Fruit fly (Drosophila melanogaster) whole organism, embryonic: ENCODE measurements around the gene Arp2.

Source experiments
- B-H2 ChIP-seq: fragments of 200-800 bp; sonication (Bioruptor generic); optimal IDR thresholded peaks from 2 replicates; lab custom pipeline; 2018; ENCODE audit warnings: missing biosample characterization, mild to moderate bottlenecking, missing genetic modification characterization
- Bdp1 ChIP-seq: fragments of 200-800 bp; sonication (Bioruptor generic); optimal IDR thresholded peaks from 3 replicates; lab custom pipeline; 2016; ENCODE audit warnings: missing biosample characterization, missing genetic modification characterization
- CG10209 ChIP-seq: fragments of 200-800 bp; sonication (Bioruptor generic); optimal IDR thresholded peaks from 3 replicates; lab custom pipeline; 2017; ENCODE audit warnings: missing biosample characterization, mild to moderate bottlenecking, missing genetic modification characterization, missing genetic modification reagents
- CG11456 ChIP-seq: fragments of 200-800 bp; sonication (Bioruptor generic); IDR thresholded peaks from 3 replicates; pipeline ENCODE4 v1.3.6; 2022; ENCODE audit warnings: missing biosample characterization, missing genetic modification characterization
- CG13123 ChIP-seq: fragments of 200-800 bp; sonication (Bioruptor generic); optimal IDR thresholded peaks from 2 replicates; lab custom pipeline; 2016; ENCODE audit warnings: missing biosample characterization, missing genetic modification characterization
- CG14860 ChIP-seq: fragments of 200-800 bp; sonication (Bioruptor generic); IDR thresholded peaks from 3 replicates; pipeline ENCODE4 v1.3.6; 2022; ENCODE audit warnings: missing biosample characterization, missing genetic modification characterization; ENCODE audit not compliant: partially characterized antibody
- CG15601 ChIP-seq: fragments of 200-800 bp; sonication (Bioruptor generic); optimal IDR thresholded peaks from 3 replicates; lab custom pipeline; 2019; ENCODE audit warnings: missing biosample characterization, mild to moderate bottlenecking, missing genetic modification characterization, moderate library complexity
- CG1603 ChIP-seq: fragments of 200-800 bp; sonication (Bioruptor generic); optimal IDR thresholded peaks from 2 replicates; lab custom pipeline; 2019; ENCODE audit warnings: missing biosample characterization, mild to moderate bottlenecking, missing genetic modification characterization, moderate library complexity
- CG17359 ChIP-seq: fragments of 200-800 bp; sonication (Bioruptor generic); optimal IDR thresholded peaks from 3 replicates; lab custom pipeline; 2018; ENCODE audit warnings: missing biosample characterization, mild to moderate bottlenecking, missing genetic modification characterization, moderate library complexity
- CG17361 ChIP-seq: fragments of 200-800 bp; sonication (Bioruptor generic); IDR thresholded peaks from 3 replicates; pipeline ENCODE4 v1.3.6; 2022; ENCODE audit warnings: missing biosample characterization, missing genetic modification characterization
- CG17568 ChIP-seq: fragments of 200-800 bp; sonication (Bioruptor generic); optimal IDR thresholded peaks from 2 replicates; lab custom pipeline; 2018; ENCODE audit warnings: missing biosample characterization, mild to moderate bottlenecking, missing genetic modification characterization, moderate library complexity
- CG2712 ChIP-seq: fragments of 200-800 bp; optimal IDR thresholded peaks from 3 replicates; lab custom pipeline; 2019; ENCODE audit warnings: missing biosample characterization, mild to moderate bottlenecking, missing genetic modification characterization, moderate library complexity
- CG30020 ChIP-seq: fragments of 200-800 bp; optimal IDR thresholded peaks from 2 replicates; lab custom pipeline; 2019; ENCODE audit warnings: missing biosample characterization, mild to moderate bottlenecking, missing genetic modification characterization, moderate library complexity
- CG31365 ChIP-seq: fragments of 200-800 bp; sonication (Bioruptor generic); optimal IDR thresholded peaks from 2 replicates; lab custom pipeline; 2018; ENCODE audit warnings: missing biosample characterization, mild to moderate bottlenecking, missing genetic modification characterization
- CG31388 ChIP-seq: fragments of 200-800 bp; sonication (Bioruptor generic); optimal IDR thresholded peaks from 2 replicates; lab custom pipeline; 2016; ENCODE audit warnings: missing biosample characterization, missing genetic modification characterization
- CG3838 ChIP-seq: fragments of 200-800 bp; sonication (Bioruptor generic); optimal IDR thresholded peaks from 3 replicates; lab custom pipeline; 2016; ENCODE audit warnings: missing biosample characterization, missing genetic modification characterization
- CG6813 ChIP-seq: fragments of 200-800 bp; sonication (Bioruptor generic); optimal IDR thresholded peaks from 2 replicates; lab custom pipeline; 2017; ENCODE audit warnings: missing biosample characterization, missing genetic modification characterization, mild to moderate bottlenecking, moderate library complexity, missing genetic modification reagents
- CG7271 ChIP-seq: fragments of 200-800 bp; sonication (Bioruptor generic); optimal IDR thresholded peaks from 2 replicates; lab custom pipeline; 2018; ENCODE audit warnings: missing biosample characterization, mild to moderate bottlenecking, missing genetic modification characterization, moderate library complexity
- CG7928 ChIP-seq: fragments of 200-800 bp; sonication (Bioruptor generic); optimal IDR thresholded peaks from 2 replicates; lab custom pipeline; 2017; ENCODE audit warnings: missing biosample characterization, mild to moderate bottlenecking, missing genetic modification characterization
- CG8281 ChIP-seq: fragments of 200-800 bp; sonication (Bioruptor generic); optimal IDR thresholded peaks from 2 replicates; lab custom pipeline; 2018; ENCODE audit warnings: missing biosample characterization, mild to moderate bottlenecking, missing genetic modification characterization, moderate library complexity
- CG9727 ChIP-seq: fragments of 200-800 bp; sonication (Bioruptor generic); optimal IDR thresholded peaks from 3 replicates; lab custom pipeline; 2017; ENCODE audit warnings: missing biosample characterization, mild to moderate bottlenecking, missing genetic modification characterization
- CkIIα-i1 ChIP-seq: fragments of 200-800 bp; sonication (Bioruptor generic); IDR thresholded peaks from 2 replicates; pipeline ENCODE4 v1.3.6; 2022; ENCODE audit warnings: missing biosample characterization, missing genetic modification characterization
- Dref ChIP-seq: fragments of 200-800 bp; sonication (Bioruptor generic); IDR thresholded peaks from 2 replicates; pipeline ENCODE4 v1.3.6; 2022; ENCODE audit warnings: missing biosample characterization, missing genetic modification characterization
- Fer2 ChIP-seq: fragments of 200-800 bp; sonication (Bioruptor generic); optimal IDR thresholded peaks from 2 replicates; lab custom pipeline; 2018; ENCODE audit warnings: missing biosample characterization, mild to moderate bottlenecking, missing genetic modification characterization, moderate library complexity
- Lpt ChIP-seq: fragments of >200 bp; optimal IDR thresholded peaks from 2 replicates; lab custom pipeline; 2018; ENCODE audit warnings: missing biosample characterization, missing genetic modification characterization
- Xrp1 ChIP-seq: fragments of 200-800 bp; sonication (Bioruptor generic); IDR thresholded peaks from 2 replicates; pipeline ENCODE4 v1.3.6; 2022; ENCODE audit warnings: missing biosample characterization, missing genetic modification characterization
- chif ChIP-seq, 2 experiments: fragments of 200-800 bp; sonication (Bioruptor generic); optimal IDR thresholded peaks; 3 replicates each; lab custom pipeline; 2016; ENCODE audit warnings: missing biosample characterization in 2 of 2, missing genetic modification characterization in 2 of 2
- crol ChIP-seq: fragments of 200-800 bp; sonication (Bioruptor generic); IDR thresholded peaks from 2 replicates; pipeline ENCODE4 v1.3.6; 2022; ENCODE audit warnings: missing biosample characterization, missing genetic modification characterization
- crp ChIP-seq, 2 experiments: fragments of 200-800 bp; sonication (Bioruptor generic); optimal IDR thresholded peaks; 2 replicates in 1 of 2; 3 replicates in 1 of 2; lab custom pipeline; 2017; ENCODE audit warnings: missing biosample characterization in 2 of 2, missing genetic modification characterization in 2 of 2, mild to moderate bottlenecking in 1 of 2, moderate library complexity in 1 of 2
- dati ChIP-seq: fragments of 200-800 bp; sonication (Bioruptor generic); IDR thresholded peaks from 2 replicates; pipeline ENCODE4 v1.3.6; 2022; ENCODE audit warnings: missing biosample characterization, missing genetic modification characterization
- ewg ChIP-seq: fragments of 200-800 bp; sonication (Bioruptor generic); optimal IDR thresholded peaks from 3 replicates; lab custom pipeline; 2017; ENCODE audit warnings: mild to moderate bottlenecking, missing biosample characterization, missing genetic modification reagents, missing genetic modification characterization
- exex ChIP-seq: fragments of 200-800 bp; sonication (Bioruptor generic); optimal IDR thresholded peaks from 4 replicates; lab custom pipeline; 2018; ENCODE audit warnings: missing biosample characterization, mild to moderate bottlenecking, missing genetic modification characterization, moderate library complexity
- grau ChIP-seq: fragments of 200-800 bp; optimal IDR thresholded peaks from 3 replicates; lab custom pipeline; 2019; ENCODE audit warnings: missing biosample characterization, mild to moderate bottlenecking, missing genetic modification characterization, moderate library complexity
- gsb ChIP-seq: fragments of 200-800 bp; sonication (Bioruptor generic); IDR thresholded peaks from 2 replicates; pipeline ENCODE4 v1.3.6; 2022; ENCODE audit warnings: missing biosample characterization, missing genetic modification characterization
- hkb ChIP-seq, 2 experiments: fragments of 200-800 bp in 1 of 2; fragments of >200 bp in 1 of 2; sonication (Bioruptor generic) in 1 of 2; IDR thresholded peaks in 1 of 2; optimal IDR thresholded peaks in 1 of 2; 2 replicates each; pipeline versions ENCODE4 v1.3.6 to Lab custom; 2017 to 2022; ENCODE audit warnings: missing biosample characterization in 1 of 2, missing genetic modification characterization in 1 of 2
- hth ChIP-seq: fragments of >200 bp; optimal IDR thresholded peaks from 2 replicates; lab custom pipeline; 2017; ENCODE audit warnings: inconsistent platforms
- jigr1 ChIP-seq: fragments of 200-800 bp; sonication (Bioruptor generic); IDR thresholded peaks from 3 replicates; pipeline ENCODE4 v1.3.6; 2022; ENCODE audit warnings: missing biosample characterization, missing genetic modification characterization
- jing ChIP-seq: fragments of 200-800 bp; sonication (Bioruptor generic); optimal IDR thresholded peaks from 2 replicates; lab custom pipeline; 2018; ENCODE audit warnings: missing biosample characterization, mild to moderate bottlenecking, missing genetic modification characterization
- lbe ChIP-seq: fragments of 200-800 bp; sonication (Bioruptor generic); optimal IDR thresholded peaks from 2 replicates; lab custom pipeline; 2016; ENCODE audit warnings: missing biosample characterization, mild to moderate bottlenecking, missing genetic modification characterization
- nerfin-2 ChIP-seq: fragments of 200-800 bp; sonication (Bioruptor generic); IDR thresholded peaks from 2 replicates; pipeline ENCODE4 v1.3.6; 2022; ENCODE audit warnings: missing biosample characterization, missing genetic modification characterization; ENCODE audit not compliant: partially characterized antibody
- oc ChIP-seq: fragments of 200-800 bp; sonication (Bioruptor generic); optimal IDR thresholded peaks from 2 replicates; lab custom pipeline; 2018; ENCODE audit warnings: missing biosample characterization, mild to moderate bottlenecking, missing genetic modification characterization, moderate library complexity
- odd ChIP-seq: fragments of 200-800 bp; sonication (Bioruptor generic); optimal IDR thresholded peaks from 2 replicates; lab custom pipeline; 2017; ENCODE audit warnings: missing biosample characterization, mild to moderate bottlenecking, missing genetic modification characterization
- otp ChIP-seq: fragments of 200-800 bp; sonication (Bioruptor generic); IDR thresholded peaks from 3 replicates; pipeline ENCODE4, ENCODE4 v1.3.6; 2022; ENCODE audit warnings: missing biosample characterization, missing genetic modification characterization
- ro ChIP-seq: fragments of 200-800 bp; sonication (Bioruptor generic); IDR thresholded peaks from 2 replicates; pipeline ENCODE4 v1.3.6; 2022; ENCODE audit warnings: missing biosample characterization, missing genetic modification characterization
- seq ChIP-seq: fragments of 200-800 bp; sonication (Bioruptor generic); IDR thresholded peaks from 2 replicates; pipeline ENCODE4 v1.3.6; 2022; ENCODE audit warnings: missing biosample characterization, missing genetic modification characterization
- slou ChIP-seq: fragments of 200-800 bp; sonication (Bioruptor generic); optimal IDR thresholded peaks from 3 replicates; lab custom pipeline; 2016; ENCODE audit warnings: missing biosample characterization, missing genetic modification characterization
- so ChIP-seq: fragments of 200-800 bp; sonication (Bioruptor generic); IDR thresholded peaks from 3 replicates; pipeline ENCODE4 v1.3.6; 2022; ENCODE audit warnings: missing biosample characterization, missing genetic modification characterization
- sr ChIP-seq: fragments of 200-800 bp; sonication (Bioruptor generic); IDR thresholded peaks from 3 replicates; pipeline ENCODE4 v1.3.6; 2022; ENCODE audit warnings: missing biosample characterization, missing genetic modification characterization
- tx ChIP-seq: fragments of 200-800 bp; sonication (Bioruptor generic); optimal IDR thresholded peaks from 2 replicates; lab custom pipeline; 2016; ENCODE audit warnings: missing biosample characterization, missing genetic modification characterization
- wek ChIP-seq: fragments of 200-800 bp; sonication (Bioruptor generic); optimal IDR thresholded peaks from 3 replicates; lab custom pipeline; 2018; ENCODE audit warnings: missing biosample characterization, mild to moderate bottlenecking, missing genetic modification characterization, moderate library complexity
- zf30C ChIP-seq: fragments of 200-800 bp; sonication (Bioruptor generic); optimal IDR thresholded peaks from 3 replicates; lab custom pipeline; 2018; ENCODE audit warnings: missing biosample characterization, mild to moderate bottlenecking, missing genetic modification characterization

Gene Arp2

DNA sequence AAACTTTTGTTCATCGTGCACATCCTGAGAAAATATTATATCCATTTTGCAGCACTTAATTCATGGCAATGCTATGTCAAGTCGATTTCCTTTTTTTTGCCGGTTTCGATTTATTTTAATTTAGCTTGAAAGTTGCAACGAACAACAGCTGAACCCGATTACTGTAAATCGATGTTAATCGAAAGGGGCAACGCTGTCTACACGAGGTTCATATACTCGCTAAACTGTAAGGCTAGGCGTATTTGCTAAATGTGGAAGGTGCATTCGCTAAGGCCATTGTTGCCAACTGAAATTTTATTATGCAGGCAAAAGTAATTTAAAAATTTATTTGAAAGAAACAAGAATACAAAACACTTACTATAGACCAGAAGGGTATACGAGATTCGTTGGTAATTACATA lies 6.4 kb downstream of the Arp2 start, which contains the start of gene CG9902 (continued):
- no peak for TF ChIP-seq otp (GFP tag; lab: Robert Waterston, UW)
- TF ChIP-seq odd (GFP tag; lab: Kevin White, UChicago): no peak
- peak in 1 of 2 experiments; percentile 81 for TF ChIP-seq crp (GFP tag; optimal IDR thresholded peaks at IDR 0.05; lab: Kevin White, UChicago)
- no peak for TF ChIP-seq oc (tag; lab: Kevin White, UChicago)
- TF ChIP-seq CG6813 (GFP tag; lab: Kevin White, UChicago): no peak
- no peak for TF ChIP-seq tx (GFP tag; lab: Kevin White, UChicago)
- no peak for TF ChIP-seq chif (GFP tag; optimal IDR thresholded peaks at IDR 0.05; lab: Kevin White, UChicago)
- TF ChIP-seq jing (GFP tag; lab: Kevin White, UChicago): no peak
- no peak for TF ChIP-seq CG31388 (GFP tag; lab: Kevin White, UChicago)
- TF ChIP-seq zf30C (GFP tag; lab: Kevin White, UChicago): no peak
- peak; percentile 87 for TF ChIP-seq CG1603 (tag; lab: Kevin White, UChicago)
- no peak for TF ChIP-seq lbe (GFP tag; lab: Kevin White, UChicago)
- TF ChIP-seq CG7271 (tag; lab: Kevin White, UChicago): no peak
- peak; percentile 10 for TF ChIP-seq exex (tag; lab: Kevin White, UChicago)
- TF ChIP-seq ewg (GFP tag; lab: Kevin White, UChicago): no peak
- TF ChIP-seq wek (GFP tag; lab: Kevin White, UChicago): no peak
- TF ChIP-seq CG31365 (tag; lab: Kevin White, UChicago): peak; percentile 54
- no peak for TF ChIP-seq hth
- no peak for TF ChIP-seq CG3838
- TF ChIP-seq hkb (optimal IDR thresholded peaks at IDR 0.05; lab: Kevin White, UChicago): no peak
- no peak for TF ChIP-seq hkb (GFP tag; IDR thresholded peaks at IDR 0.05; lab: Robert Waterston, UW)
- peak; percentile 44 for TF ChIP-seq CG15601
- TF ChIP-seq CG17361 (GFP tag; lab: Robert Waterston, UW): no peak
- TF ChIP-seq ro: no peak
- no peak for TF ChIP-seq CG17359 (tag; lab: Kevin White, UChicago)
- TF ChIP-seq slou (GFP tag; lab: Kevin White, UChicago): no peak
- no peak for TF ChIP-seq CG8281 (tag; lab: Kevin White, UChicago)
- no peak for TF ChIP-seq CG9727
- peak; percentile 97 for TF ChIP-seq Dref (GFP tag; lab: Robert Waterston, UW)
- no peak for TF ChIP-seq sr (GFP tag; lab: Robert Waterston, UW)
- TF ChIP-seq B-H2 (GFP tag; lab: Kevin White, UChicago): peak; percentile 47
- peak; percentile 45 for TF ChIP-seq CG2712 (tag; lab: Kevin White, UChicago)
- no peak for TF ChIP-seq CG7928
- no peak for TF ChIP-seq seq (GFP tag; lab: Robert Waterston, UW)
- no peak for TF ChIP-seq jigr1 (GFP tag; lab: Robert Waterston, UW)
- TF ChIP-seq Xrp1: no peak
- TF ChIP-seq CG13123 (GFP tag; lab: Kevin White, UChicago): no peak
- no peak for TF ChIP-seq Fer2
- TF ChIP-seq CG10209 (GFP tag; lab: Kevin White, UChicago): no peak
- TF ChIP-seq so: no peak
- TF ChIP-seq nerfin-2 (GFP tag; lab: Robert Waterston, UW): peak; percentile 75
- TF ChIP-seq CG17568 (GFP tag; lab: Kevin White, UChicago): no peak
- no peak for TF ChIP-seq gsb (GFP tag; lab: Robert Waterston, UW)
- TF ChIP-seq CkIIα-i1 (GFP tag; lab: Robert Waterston, UW): no peak
- TF ChIP-seq crol (GFP tag; lab: Robert Waterston, UW): no peak
- TF ChIP-seq CG11456 (GFP tag; lab: Robert Waterston, UW): no peak
- no peak for TF ChIP-seq Bdp1
- TF ChIP-seq CG14860: peak; percentile 45; the same call in 1 of the 3 replicates
- TF ChIP-seq CG30020 (tag; lab: Kevin White, UChicago): peak; percentile 1
- TF ChIP-seq grau: no peak
- TF ChIP-seq Lpt (GFP tag; lab: Kevin White, UChicago): no peak
- no peak for TF ChIP-seq dati (GFP tag; lab: Robert Waterston, UW)
